Comparison of ENCODE assay signal across 1 fruit fly cellular context in the genomic region with DNA sequence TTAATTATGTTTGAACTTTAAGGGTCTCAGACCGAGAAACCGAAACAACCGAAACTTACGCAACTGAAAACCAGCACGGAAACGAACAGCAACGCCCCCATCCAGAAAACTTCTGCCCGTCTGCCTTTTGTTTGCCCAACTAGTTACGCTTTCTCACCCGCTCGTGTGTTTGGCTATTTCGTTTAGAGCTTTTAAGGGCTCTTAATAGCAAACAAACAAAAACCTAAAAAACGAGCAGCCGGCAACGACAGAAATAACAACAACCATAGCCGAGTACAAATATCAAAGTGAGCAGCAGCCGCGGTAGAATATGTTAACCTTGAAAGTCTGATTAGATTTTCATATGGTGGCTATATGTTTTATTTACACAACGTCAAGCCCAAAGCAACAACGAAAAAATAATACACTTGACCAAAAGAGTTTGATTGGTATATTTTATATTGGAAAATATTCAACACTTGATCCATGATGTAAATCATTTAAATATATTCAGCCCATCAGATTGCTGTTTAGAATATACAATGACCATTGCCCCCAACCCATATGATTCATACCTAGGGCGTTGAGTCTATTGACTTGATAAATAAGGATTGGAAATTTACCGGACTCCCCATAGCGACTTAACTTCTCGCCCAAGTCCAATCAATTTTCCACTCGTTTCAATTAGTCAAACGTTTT.
TF ChIP-seq lines count a peak whose summit lies in the region.

No protein-coding gene starts in this region.

TF ChIP-seq in whole organism, embryonic, 481 proteins besides CTCF, POLR2A, EP300 and RAD21 (continued from another document):
- TF ChIP-seq HmgD (GFP tag; optimal IDR thresholded peaks at IDR 0.05; lab: Kevin White, UChicago) (no peak), Hr51 (GFP tag; optimal IDR thresholded peaks at IDR 0.05; lab: Kevin White, UChicago) (no peak), wdn (GFP tag; IDR thresholded peaks at IDR 0.05; lab: Robert Waterston, UW) (no peak), slbo (GFP tag; IDR thresholded peaks at IDR 0.05; lab: Robert Waterston, UW) (no peak), CG12769 (tag; optimal IDR thresholded peaks at IDR 0.05; lab: Kevin White, UChicago) (peak; percentile 63), BEAF-32 (GFP tag; optimal IDR thresholded peaks at IDR 0.05; lab: Kevin White, UChicago) (no peak), B-H1 (GFP tag; IDR thresholded peaks at IDR 0.05; lab: Robert Waterston, UW) (no peak), CG3163 (GFP tag; optimal IDR thresholded peaks at IDR 0.05; lab: Kevin White, UChicago) (no peak), ara (GFP tag; IDR thresholded peaks at IDR 0.05; lab: Robert Waterston, UW) (no peak), dpn (GFP tag; optimal IDR thresholded peaks at IDR 0.05; lab: Kevin White, UChicago) (no peak), bsh (GFP tag; optimal IDR thresholded peaks at IDR 0.05; lab: Kevin White, UChicago) (no peak), da (GFP tag; optimal IDR thresholded peaks at IDR 0.05; lab: Kevin White, UChicago) (no peak), Med (GFP tag; lab: Kevin White, UChicago) (peak; percentile 74), ATbp (GFP tag; optimal IDR thresholded peaks at IDR 0.05; lab: Kevin White, UChicago) (no peak), tgo (GFP tag; IDR thresholded peaks at IDR 0.05; lab: Robert Waterston, UW) (no peak), CG1603 (tag; optimal IDR thresholded peaks at IDR 0.05; lab: Kevin White, UChicago) (no peak), grn (GFP tag; optimal IDR thresholded peaks at IDR 0.05; lab: Kevin White, UChicago) (no peak), Myb (GFP tag; optimal IDR thresholded peaks at IDR 0.05; lab: Kevin White, UChicago) (no peak), gt (GFP tag; IDR thresholded peaks at IDR 0.05; lab: Robert Waterston, UW) (no peak), phol (tag; optimal IDR thresholded peaks at IDR 0.05; lab: Kevin White, UChicago) (no peak), Sox102F (GFP tag; optimal IDR thresholded peaks at IDR 0.05; lab: Kevin White, UChicago) (no peak), CG4404 (GFP tag; IDR thresholded peaks at IDR 0.05; lab: Robert Waterston, UW) (no peak), hb (GFP tag; IDR thresholded peaks at IDR 0.05; lab: Robert Waterston, UW; ENCODE audit: partially characterized antibody) (no peak), Sox100B (GFP tag; optimal IDR thresholded peaks at IDR 0.05; lab: Kevin White, UChicago) (no peak), seq (GFP tag; IDR thresholded peaks at IDR 0.05; lab: Robert Waterston, UW) (no peak), sima (GFP tag; optimal IDR thresholded peaks at IDR 0.05; lab: Kevin White, UChicago) (no peak), Rx (GFP tag; IDR thresholded peaks at IDR 0.05; lab: Robert Waterston, UW) (no peak), gfzf (GFP tag; optimal IDR thresholded peaks at IDR 0.05; lab: Kevin White, UChicago) (no peak), CG13296 (GFP tag; optimal IDR thresholded peaks at IDR 0.05; lab: Kevin White, UChicago) (peak; percentile 35), CG9727 (GFP tag; optimal IDR thresholded peaks at IDR 0.05; lab: Kevin White, UChicago) (no peak), vfl (GFP tag; optimal IDR thresholded peaks at IDR 0.05; lab: Kevin White, UChicago) (no peak), CG9609 (GFP tag; optimal IDR thresholded peaks at IDR 0.05; lab: Kevin White, UChicago) (no peak), CG12236 (GFP tag; optimal IDR thresholded peaks at IDR 0.05; lab: Kevin White, UChicago) (no peak), al (GFP tag; IDR thresholded peaks at IDR 0.05; lab: Robert Waterston, UW) (no peak), Max (GFP tag; optimal IDR thresholded peaks at IDR 0.05; lab: Kevin White, UChicago) (no peak), CG5180 (GFP tag; optimal IDR thresholded peaks at IDR 0.05; lab: Kevin White, UChicago) (peak; percentile 34), CG30431 (GFP tag; optimal IDR thresholded peaks at IDR 0.05; lab: Kevin White, UChicago) (no peak), Ada2b (GFP tag; IDR thresholded peaks at IDR 0.05; lab: Robert Waterston, UW) (no peak), BtbVII (GFP tag; optimal IDR thresholded peaks at IDR 0.05; lab: Kevin White, UChicago) (peak; percentile 5), exex (tag; optimal IDR thresholded peaks at IDR 0.05; lab: Kevin White, UChicago) (peak; percentile 72), CG34422 (GFP tag; IDR thresholded peaks at IDR 0.05; lab: Robert Waterston, UW) (peak; percentile 3; the same call in 1 of the 3 replicates), sens-2 (GFP tag; IDR thresholded peaks at IDR 0.05; lab: Robert Waterston, UW) (no peak), CG4282 (GFP tag; optimal IDR thresholded peaks at IDR 0.05; lab: Kevin White, UChicago) (no peak), bbx (GFP tag; IDR thresholded peaks at IDR 0.05; lab: Robert Waterston, UW; ENCODE audit: partially characterized antibody) (no peak), zfh1 (GFP tag; IDR thresholded peaks at IDR 0.05; lab: Robert Waterston, UW) (no peak), slp2 (GFP tag; optimal IDR thresholded peaks at IDR 0.05; lab: Kevin White, UChicago) (no peak), Lhr (GFP tag; optimal IDR thresholded peaks at IDR 0.05; lab: Kevin White, UChicago) (no peak), crc (GFP tag; optimal IDR thresholded peaks at IDR 0.05; lab: Kevin White, UChicago) (no peak), CHES-1-like (GFP tag; optimal IDR thresholded peaks at IDR 0.05; lab: Kevin White, UChicago) (no peak), gce (GFP tag; IDR thresholded peaks at IDR 0.05; lab: Robert Waterston, UW) (no peak), CG7745 (tag; optimal IDR thresholded peaks at IDR 0.05; lab: Kevin White, UChicago) (no peak), Jarid2 (GFP tag; optimal IDR thresholded peaks at IDR 0.05; lab: Kevin White, UChicago) (no peak), usp (GFP tag; optimal IDR thresholded peaks at IDR 0.05; lab: Kevin White, UChicago) (no peak), ac (GFP tag; optimal IDR thresholded peaks at IDR 0.05; lab: Kevin White, UChicago) (no peak), emc (GFP tag; optimal IDR thresholded peaks at IDR 0.05; lab: Kevin White, UChicago) (no peak), CG2199 (GFP tag; IDR thresholded peaks at IDR 0.05; lab: Robert Waterston, UW) (no peak), peb (GFP tag; IDR thresholded peaks at IDR 0.05; lab: Robert Waterston, UW) (no peak), CG6654 (GFP tag; optimal IDR thresholded peaks at IDR 0.05; lab: Kevin White, UChicago) (no peak), CG17328 (GFP tag; IDR thresholded peaks at IDR 0.05; lab: Robert Waterston, UW) (no peak), cad (GFP tag; optimal IDR thresholded peaks at IDR 0.05; lab: Kevin White, UChicago) (no peak), CG15269 (tag; optimal IDR thresholded peaks at IDR 0.05; lab: Kevin White, UChicago) (peak; percentile 35)
